Worm (Caenorhabditis elegans): ENCODE data around the gene cest-10.

The cest-10 gene

ce11 chrIV:7167983-7168760 lies 12.2 kb upstream of the cest-10 start, which contains the start of gene skr-16:
Gene skr-16, plus strand, starts transcription at chrIV:7168710.
- no peak for TF ChIP-seq unc-62 (GFP tag; optimal IDR thresholded peaks at IDR 0.05)

ce11 chrIV:7171222-7171621 lies 9.1 kb upstream of the cest-10 start, which contains the start of gene str-220:
Gene str-220, minus strand, starts transcription at chrIV:7171322.
- TF ChIP-seq unc-62 (GFP tag; optimal IDR thresholded peaks at IDR 0.05): no peak

- TF ChIP-seq unc-62 (GFP tag; optimal IDR thresholded peaks at IDR 0.05): no peak
These were observed 6.9 kb upstream of the cest-10 start, which contains the start of gene str-1 for ce11 chrIV:7173489-7173888. Gene str-1, plus strand, starts transcription at chrIV:7173789.

ce11 chrIV:7175346-7175745 lies 5.0 kb upstream of the cest-10 start, which contains the start of gene C42D4.19:
Gene C42D4.19, plus strand, starts transcription at chrIV:7175646.
- no peak for TF ChIP-seq unc-62 (GFP tag; optimal IDR thresholded peaks at IDR 0.05)

- TF ChIP-seq unc-62 (GFP tag; optimal IDR thresholded peaks at IDR 0.05): no peak
These were observed 3.5 kb upstream of the cest-10 start, which contains the start of gene str-44 for ce11 chrIV:7176887-7177286. Gene str-44, plus strand, starts transcription at chrIV:7177187.

- TF ChIP-seq unc-62 (GFP tag; optimal IDR thresholded peaks at IDR 0.05): no peak
These were observed 1.4 kb upstream of the cest-10 start, which contains the start of gene C42D4.3 for ce11 chrIV:7178942-7179341. Gene C42D4.3, plus strand, starts transcription at chrIV:7179239.

- no peak for TF ChIP-seq unc-62 (GFP tag; optimal IDR thresholded peaks at IDR 0.05)
These were observed 2.5 kb downstream of the cest-10 start for ce11 chrIV:7182818-7183217.

- TF ChIP-seq unc-62 (GFP tag; optimal IDR thresholded peaks at IDR 0.05): no peak
These were observed 4.2 kb downstream of the cest-10 start, which contains the start of gene clec-179 for ce11 chrIV:7184597-7184996. Gene clec-179, minus strand, starts transcription at chrIV:7184697.

ce11 chrIV:7186756-7187155 lies 6.4 kb downstream of the cest-10 start, which contains the start of gene str-249:
Gene str-249, minus strand, starts transcription at chrIV:7186856.
- TF ChIP-seq unc-62 (GFP tag; optimal IDR thresholded peaks at IDR 0.05): no peak

- TF ChIP-seq unc-62 (GFP tag; optimal IDR thresholded peaks at IDR 0.05): no peak
These were observed 7.7 kb downstream of the cest-10 start, which contains the start of gene C42D4.13 for ce11 chrIV:7188030-7188429. Gene C42D4.13, minus strand, starts transcription at chrIV:7188130.

ce11 chrIV:7188528-7189422 lies 8.4 kb downstream of the cest-10 start, which contains the start of gene srlf-7:
Gene srlf-7, plus strand, starts transcription at chrIV:7189287.
- no peak for TF ChIP-seq unc-62 (GFP tag; optimal IDR thresholded peaks at IDR 0.05)

- TF ChIP-seq unc-62 (GFP tag; optimal IDR thresholded peaks at IDR 0.05): no peak
These were observed 10.1 kb downstream of the cest-10 start for ce11 chrIV:7190409-7190808.

- no peak for TF ChIP-seq unc-62 (GFP tag; optimal IDR thresholded peaks at IDR 0.05)
These were observed 11.4 kb downstream of the cest-10 start, which contains the start of gene R13A1.5 for ce11 chrIV:7191745-7192144. Gene R13A1.5, minus strand, starts transcription at chrIV:7191845.

ce11 chrIV:7195734-7196133 lies 15.4 kb downstream of the cest-10 start, which contains the start of gene best-16:
Gene best-16, minus strand, starts transcription at chrIV:7195834.
- TF ChIP-seq unc-62 (GFP tag; optimal IDR thresholded peaks at IDR 0.05): no peak

ce11 chrIV:7196853-7197252 lies 16.5 kb downstream of the cest-10 start, which contains the start of gene unc-8:
Gene unc-8, plus strand, starts transcription at chrIV:7197153.
- TF ChIP-seq unc-62 (GFP tag; optimal IDR thresholded peaks at IDR 0.05): no peak

ce11 chrIV:7203696-7204095 lies 23.3 kb downstream of the cest-10 start, which contains the start of gene R13A1.3:
Gene R13A1.3, plus strand, starts transcription at chrIV:7203996.
- TF ChIP-seq unc-62 (GFP tag; optimal IDR thresholded peaks at IDR 0.05): no peak
